Fruit fly (Drosophila melanogaster) whole organism, embryonic: ENCODE results near the gene SCCRO4.

Experiments
- BtbVII ChIP-seq: fragments of 200-800 bp; sonication (Bioruptor generic); optimal IDR thresholded peaks from 3 replicates; lab custom pipeline; 2017; ENCODE audit warnings: missing biosample characterization, mild to moderate bottlenecking, missing genetic modification characterization
- CG10543 ChIP-seq: fragments of 200-800 bp; sonication (Bioruptor generic); optimal IDR thresholded peaks from 3 replicates; lab custom pipeline; 2017; ENCODE audit warnings: missing biosample characterization, mild to moderate bottlenecking, missing genetic modification characterization, moderate library complexity
- CG11398 ChIP-seq: fragments of 200-800 bp; sonication (Bioruptor generic); optimal IDR thresholded peaks from 2 replicates; lab custom pipeline; 2016; ENCODE audit warnings: missing biosample characterization, missing genetic modification characterization
- CG11456 ChIP-seq: fragments of 200-800 bp; sonication (Bioruptor generic); IDR thresholded peaks from 3 replicates; pipeline ENCODE4 v1.3.6; 2022; ENCODE audit warnings: missing biosample characterization, missing genetic modification characterization
- CG12391 ChIP-seq: fragments of 200-800 bp; sonication (Bioruptor generic); optimal IDR thresholded peaks from 3 replicates; lab custom pipeline; 2018; ENCODE audit warnings: missing biosample characterization, mild to moderate bottlenecking, missing genetic modification characterization, moderate library complexity
- CG14050 ChIP-seq: fragments of 200-800 bp; sonication (Bioruptor generic); IDR thresholded peaks from 3 replicates; pipeline ENCODE4 v1.3.6; 2022; ENCODE audit warnings: missing biosample characterization, missing genetic modification characterization
- CG14710 ChIP-seq: fragments of 200-800 bp; sonication (Bioruptor generic); optimal IDR thresholded peaks from 3 replicates; lab custom pipeline; 2019; ENCODE audit warnings: missing biosample characterization, mild to moderate bottlenecking, missing genetic modification characterization, moderate library complexity
- CG15601 ChIP-seq: fragments of 200-800 bp; sonication (Bioruptor generic); optimal IDR thresholded peaks from 3 replicates; lab custom pipeline; 2019; ENCODE audit warnings: missing biosample characterization, mild to moderate bottlenecking, missing genetic modification characterization, moderate library complexity
- CG16813 ChIP-seq: fragments of 200-800 bp; sonication (Bioruptor generic); IDR thresholded peaks from 3 replicates; pipeline ENCODE4 v1.3.6; 2022; ENCODE audit warnings: missing biosample characterization, missing genetic modification characterization; ENCODE audit not compliant: partially characterized antibody
- CG17328 ChIP-seq: fragments of 200-800 bp; sonication (Bioruptor generic); IDR thresholded peaks from 2 replicates; pipeline ENCODE4 v1.3.6; 2022; ENCODE audit warnings: missing biosample characterization, missing genetic modification characterization
- CG17385 ChIP-seq: fragments of 200-800 bp; sonication (Bioruptor generic); optimal IDR thresholded peaks from 3 replicates; lab custom pipeline; 2018; ENCODE audit warnings: missing biosample characterization, mild to moderate bottlenecking, missing genetic modification characterization
- CG18262 ChIP-seq: fragments of 200-800 bp; optimal IDR thresholded peaks from 3 replicates; lab custom pipeline; 2019; ENCODE audit warnings: missing biosample characterization, mild to moderate bottlenecking, missing genetic modification characterization, moderate library complexity
- CG2889 ChIP-seq: fragments of 200-800 bp; sonication (Bioruptor generic); IDR thresholded peaks from 3 replicates; pipeline ENCODE4 v1.3.6; 2022; ENCODE audit warnings: missing biosample characterization, missing genetic modification characterization
- CG30020 ChIP-seq: fragments of 200-800 bp; optimal IDR thresholded peaks from 2 replicates; lab custom pipeline; 2019; ENCODE audit warnings: missing biosample characterization, mild to moderate bottlenecking, missing genetic modification characterization, moderate library complexity
- CG30403 ChIP-seq: fragments of 200-800 bp; sonication (Bioruptor generic); optimal IDR thresholded peaks from 3 replicates; lab custom pipeline; 2016; ENCODE audit warnings: missing biosample characterization, missing genetic modification characterization
- CG32532 ChIP-seq: fragments of 200-800 bp; sonication (Bioruptor generic); IDR thresholded peaks from 2 replicates; pipeline ENCODE4 v1.3.6; 2022; ENCODE audit warnings: missing biosample characterization, missing genetic modification characterization
- CG6175 ChIP-seq: fragments of 200-800 bp; sonication (Bioruptor generic); IDR thresholded peaks from 3 replicates; pipeline ENCODE4 v1.3.6; 2022; ENCODE audit warnings: missing biosample characterization, missing genetic modification characterization
- CG8765 ChIP-seq: fragments of 200-800 bp; sonication (Bioruptor generic); IDR thresholded peaks from 2 replicates; pipeline ENCODE4 v1.3.6; 2022; ENCODE audit warnings: missing biosample characterization, missing genetic modification characterization
- CG9727 ChIP-seq: fragments of 200-800 bp; sonication (Bioruptor generic); optimal IDR thresholded peaks from 3 replicates; lab custom pipeline; 2017; ENCODE audit warnings: missing biosample characterization, mild to moderate bottlenecking, missing genetic modification characterization
- ERR ChIP-seq: fragments of 200-800 bp; sonication (Bioruptor generic); optimal IDR thresholded peaks from 2 replicates; lab custom pipeline; 2016; ENCODE audit warnings: missing biosample characterization, missing genetic modification characterization
- Hmr ChIP-seq: fragments of 200-800 bp; sonication (Bioruptor generic); optimal IDR thresholded peaks from 3 replicates; lab custom pipeline; 2017; ENCODE audit warnings: mild to moderate bottlenecking, missing biosample characterization, missing genetic modification reagents, missing genetic modification characterization
- Lhr ChIP-seq: fragments of 200-800 bp; sonication (Bioruptor generic); optimal IDR thresholded peaks from 3 replicates; lab custom pipeline; 2017; ENCODE audit warnings: mild to moderate bottlenecking, missing biosample characterization, missing genetic modification reagents, missing genetic modification characterization
- Meics ChIP-seq: fragments of 200-800 bp; sonication (Bioruptor generic); optimal IDR thresholded peaks from 2 replicates; lab custom pipeline; 2017; ENCODE audit warnings: missing biosample characterization, mild to moderate bottlenecking, missing genetic modification characterization
- Myb ChIP-seq: fragments of 200-800 bp; sonication (Bioruptor generic); optimal IDR thresholded peaks from 2 replicates; lab custom pipeline; 2016; ENCODE audit warnings: missing biosample characterization, missing genetic modification characterization
- NC2α ChIP-seq: fragments of 200-800 bp; sonication (Bioruptor generic); optimal IDR thresholded peaks from 2 replicates; lab custom pipeline; 2016; ENCODE audit warnings: missing biosample characterization, missing genetic modification characterization
- Neu2 ChIP-seq: fragments of 200-800 bp; sonication (Bioruptor generic); optimal IDR thresholded peaks from 3 replicates; lab custom pipeline; 2016; ENCODE audit warnings: missing biosample characterization, missing genetic modification characterization, borderline replicate concordance
- NfI ChIP-seq: fragments of 200-800 bp; sonication (Bioruptor generic); optimal IDR thresholded peaks from 3 replicates; lab custom pipeline; 2018; ENCODE audit warnings: missing biosample characterization, mild to moderate bottlenecking, missing genetic modification characterization, moderate library complexity
- PHDP ChIP-seq: fragments of 200-800 bp; sonication (Bioruptor generic); optimal IDR thresholded peaks from 3 replicates; lab custom pipeline; 2018; ENCODE audit warnings: missing biosample characterization, mild to moderate bottlenecking, missing genetic modification characterization, moderate library complexity
- Pdp1 ChIP-seq, 2 experiments: fragments of 200-800 bp; sonication (Bioruptor generic); optimal IDR thresholded peaks; 3 replicates each; lab custom pipeline; 2016; ENCODE audit warnings: missing biosample characterization in 2 of 2, missing genetic modification characterization in 2 of 2, mild to moderate bottlenecking in 1 of 2, moderate library complexity in 1 of 2
- Side ChIP-seq: fragments of 200-800 bp; sonication (Bioruptor generic); optimal IDR thresholded peaks from 2 replicates; lab custom pipeline; 2016; ENCODE audit warnings: missing biosample characterization, missing genetic modification characterization
- Sox102F ChIP-seq: fragments of 200-800 bp; sonication (Bioruptor generic); optimal IDR thresholded peaks from 2 replicates; lab custom pipeline; 2018; ENCODE audit warnings: missing biosample characterization, mild to moderate bottlenecking, missing genetic modification characterization, moderate library complexity
- TFAM ChIP-seq: fragments of 200-800 bp; sonication (Bioruptor generic); optimal IDR thresholded peaks from 2 replicates; lab custom pipeline; 2017; ENCODE audit warnings: missing biosample characterization, missing genetic modification characterization, inconsistent platforms
- Trl ChIP-seq, 3 experiments: fragments of >200 bp in 2 of 3; fragments of 200-800 bp in 1 of 3; sonication (Bioruptor generic) in 1 of 3; optimal IDR thresholded peaks; 2 replicates in 1 of 3; 3 replicates in 2 of 3; lab custom pipeline; 2016 to 2017; ENCODE audit warnings: missing biosample characterization in 1 of 3, missing genetic modification characterization in 1 of 3
- dysf ChIP-seq: fragments of 200-800 bp; sonication (Bioruptor generic); IDR thresholded peaks from 3 replicates; pipeline ENCODE4 v1.3.6; 2022; ENCODE audit warnings: missing biosample characterization, missing genetic modification characterization
- ems ChIP-seq: fragments of 200-800 bp; sonication (Bioruptor generic); optimal IDR thresholded peaks from 3 replicates; lab custom pipeline; 2016; ENCODE audit warnings: missing biosample characterization, missing genetic modification characterization
- fru ChIP-seq: fragments of >200 bp; optimal IDR thresholded peaks from 2 replicates; lab custom pipeline; 2017
- gfzf ChIP-seq: fragments of 200-800 bp; sonication (Bioruptor generic); optimal IDR thresholded peaks from 2 replicates; lab custom pipeline; 2016; ENCODE audit warnings: missing biosample characterization, mild to moderate bottlenecking, missing genetic modification characterization, moderate library complexity
- gt ChIP-seq: fragments of 200-800 bp; sonication (Bioruptor generic); IDR thresholded peaks from 2 replicates; pipeline ENCODE4 v1.3.6; 2022; ENCODE audit warnings: missing biosample characterization, missing genetic modification characterization
- odd ChIP-seq: fragments of 200-800 bp; sonication (Bioruptor generic); optimal IDR thresholded peaks from 2 replicates; lab custom pipeline; 2017; ENCODE audit warnings: missing biosample characterization, mild to moderate bottlenecking, missing genetic modification characterization
- otp ChIP-seq: fragments of 200-800 bp; sonication (Bioruptor generic); IDR thresholded peaks from 3 replicates; pipeline ENCODE4, ENCODE4 v1.3.6; 2022; ENCODE audit warnings: missing biosample characterization, missing genetic modification characterization
- pnt ChIP-seq: fragments of 200-800 bp; sonication (Bioruptor generic); optimal IDR thresholded peaks from 3 replicates; lab custom pipeline; 2016; ENCODE audit warnings: missing biosample characterization, missing genetic modification characterization
- repo ChIP-seq: fragments of 200-800 bp; sonication (Bioruptor generic); optimal IDR thresholded peaks from 2 replicates; lab custom pipeline; 2016; ENCODE audit warnings: missing biosample characterization, missing genetic modification characterization
- row ChIP-seq: fragments of 200-800 bp; sonication (Bioruptor generic); IDR thresholded peaks from 3 replicates; pipeline ENCODE4 v1.3.6; 2022; ENCODE audit warnings: missing biosample characterization, missing genetic modification characterization
- tgo ChIP-seq: fragments of 200-800 bp; sonication (Bioruptor generic); IDR thresholded peaks from 3 replicates; pipeline ENCODE4 v1.3.6; 2022; ENCODE audit warnings: missing biosample characterization, missing genetic modification characterization
- toy ChIP-seq: fragments of 200-800 bp; sonication (Bioruptor generic); IDR thresholded peaks from 2 replicates; pipeline ENCODE4 v1.3.6; 2022; ENCODE audit warnings: missing biosample characterization, missing genetic modification characterization
- trem ChIP-seq: fragments of 200-800 bp; optimal IDR thresholded peaks from 3 replicates; lab custom pipeline; 2019; ENCODE audit warnings: missing biosample characterization, mild to moderate bottlenecking, missing genetic modification characterization, moderate library complexity
- tup ChIP-seq: fragments of 200-800 bp; sonication (Bioruptor generic); optimal IDR thresholded peaks from 2 replicates; lab custom pipeline; 2016; ENCODE audit warnings: missing biosample characterization, mild to moderate bottlenecking, missing genetic modification characterization, moderate library complexity
- vfl ChIP-seq: fragments of 200-800 bp; sonication (Bioruptor generic); optimal IDR thresholded peaks from 2 replicates; lab custom pipeline; 2016; ENCODE audit warnings: missing biosample characterization, missing genetic modification characterization
- wor ChIP-seq: fragments of 200-800 bp; sonication (Bioruptor generic); IDR thresholded peaks from 2 replicates; pipeline ENCODE4 v1.3.6; 2022; ENCODE audit warnings: missing biosample characterization, missing genetic modification characterization

Gene SCCRO4

DNA sequence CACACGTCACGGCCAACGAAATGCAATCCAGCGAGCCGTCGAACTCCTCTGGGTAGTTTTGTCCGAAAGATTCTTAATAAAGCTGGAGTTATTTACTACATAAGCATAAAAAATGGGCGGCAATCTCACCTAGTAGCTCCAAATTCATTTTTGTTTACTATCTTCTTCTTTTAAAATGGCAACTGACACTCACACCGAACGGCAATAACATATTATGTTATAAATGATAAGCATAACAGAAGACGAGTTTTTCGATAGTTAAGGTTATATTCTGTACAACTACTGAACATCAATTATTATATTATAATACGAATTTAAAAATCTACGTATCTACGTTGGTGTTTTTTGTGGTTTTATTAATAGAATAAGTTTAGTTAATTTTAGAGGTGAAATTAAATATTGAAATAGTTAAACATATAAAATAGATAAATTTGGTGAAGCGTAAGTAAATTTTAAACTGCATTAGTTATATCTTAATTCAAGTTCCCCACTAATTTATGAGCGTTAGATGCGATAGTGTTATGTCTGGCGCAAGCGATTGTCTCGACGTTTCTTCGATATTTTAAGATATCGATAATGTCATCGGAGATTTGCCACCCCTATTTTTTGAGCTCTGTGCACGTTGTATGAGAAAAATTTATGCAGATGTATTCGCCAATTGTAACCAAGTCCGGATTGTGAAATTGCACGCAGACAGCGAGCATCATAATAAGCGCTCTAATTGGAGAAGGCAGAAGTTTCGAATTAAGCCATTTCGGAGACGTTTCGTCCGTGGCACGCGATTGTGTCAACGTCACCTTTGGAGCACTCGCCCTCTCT, 48.8 kb downstream of the SCCRO4 start, which contains the start of the genes Rbbp5 and eRF1 (continued):
- peak; percentile 53 to 61 for TF ChIP-seq Pdp1 (GFP tag; optimal IDR thresholded peaks at IDR 0.05; lab: Kevin White, UChicago)
- TF ChIP-seq gt (GFP tag; lab: Robert Waterston, UW), result peak; percentile 19; the same call in 1 of the 2 replicates
- no peak for TF ChIP-seq repo
- TF ChIP-seq CG8765 (GFP tag; lab: Robert Waterston, UW), result peak; percentile 64
- TF ChIP-seq CG17328 (GFP tag; lab: Robert Waterston, UW), result peak; percentile 75
- peak; percentile 66; the same call in 2 of the 3 replicates for TF ChIP-seq otp
- TF ChIP-seq PHDP (tag; lab: Kevin White, UChicago), result peak; percentile 73
- TF ChIP-seq ems (GFP tag; lab: Kevin White, UChicago), result peak; percentile 58
- no peak for TF ChIP-seq CG11398 (GFP tag; lab: Kevin White, UChicago)
- peak; percentile 86 for TF ChIP-seq CG14710
- peak; percentile 92 for TF ChIP-seq row
- TF ChIP-seq Myb, result peak; percentile 18
- peak; percentile 59 for TF ChIP-seq CG15601 (tag; lab: Kevin White, UChicago)
- TF ChIP-seq Neu2 (GFP tag; lab: Kevin White, UChicago), result no peak
- TF ChIP-seq CG30403 (GFP tag; lab: Kevin White, UChicago), result peak; percentile 90
- peak; percentile 77 for TF ChIP-seq CG9727 (GFP tag; lab: Kevin White, UChicago)
- TF ChIP-seq CG12391, result peak; percentile 93
- TF ChIP-seq tup (GFP tag; lab: Kevin White, UChicago), result no peak
- peak; percentile 80 for TF ChIP-seq trem (tag; lab: Kevin White, UChicago)
- peak; percentile 81; the same call in 2 of the 3 replicates for TF ChIP-seq dysf (GFP tag; lab: Robert Waterston, UW)
- peak; percentile 16 for TF ChIP-seq ERR (GFP tag; lab: Kevin White, UChicago)
- peak; percentile 94 for TF ChIP-seq CG16813 (GFP tag; lab: Robert Waterston, UW)
- TF ChIP-seq CG14050 (GFP tag; lab: Robert Waterston, UW), result peak; percentile 54; the same call in 2 of the 3 replicates
- no peak for TF ChIP-seq fru (lab: Kevin White, UChicago)
- TF ChIP-seq tgo, result peak; percentile 79
- TF ChIP-seq Side (GFP tag; lab: Kevin White, UChicago), result peak; percentile 47
- TF ChIP-seq CG6175 (GFP tag; lab: Robert Waterston, UW), result no peak
- TF ChIP-seq CG18262 (tag; lab: Kevin White, UChicago), result peak; percentile 78
- peak; percentile 60 for TF ChIP-seq Meics (GFP tag; lab: Kevin White, UChicago)
- TF ChIP-seq odd (GFP tag; lab: Kevin White, UChicago), result no peak
- TF ChIP-seq NfI (GFP tag; lab: Kevin White, UChicago), result peak; percentile 63
- no peak for TF ChIP-seq NC2α (GFP tag; lab: Kevin White, UChicago)
- TF ChIP-seq CG10543 (GFP tag; lab: Kevin White, UChicago), result peak; percentile 68
- peak; percentile 71 for TF ChIP-seq vfl (GFP tag; lab: Kevin White, UChicago)
- TF ChIP-seq TFAM (GFP tag; lab: Kevin White, UChicago), result no peak
- peak; percentile 87 for TF ChIP-seq CG32532 (GFP tag; lab: Robert Waterston, UW)
- TF ChIP-seq CG11456, result no peak; the same call in 2 of the 3 replicates
- TF ChIP-seq Trl (optimal IDR thresholded peaks at IDR 0.05; lab: Kevin White, UChicago), result no peak
- peak; percentile 57 for TF ChIP-seq Trl (GFP tag; optimal IDR thresholded peaks at IDR 0.05; lab: Kevin White, UChicago)
- TF ChIP-seq gfzf (GFP tag; lab: Kevin White, UChicago), result no peak
- TF ChIP-seq Lhr (GFP tag; lab: Kevin White, UChicago), result peak; percentile 56
- peak; percentile 57 for TF ChIP-seq pnt
- no peak for TF ChIP-seq CG2889
- no peak for TF ChIP-seq toy
- peak; percentile 74 for TF ChIP-seq CG30020 (tag; lab: Kevin White, UChicago)
- TF ChIP-seq Sox102F (GFP tag; lab: Kevin White, UChicago), result no peak
- TF ChIP-seq CG17385 (GFP tag; lab: Kevin White, UChicago), result peak; percentile 95
- peak; percentile 71 for TF ChIP-seq Hmr (GFP tag; lab: Kevin White, UChicago)
- TF ChIP-seq BtbVII (GFP tag; lab: Kevin White, UChicago), result peak; percentile 47
- peak; percentile 47 for TF ChIP-seq wor (GFP tag; lab: Robert Waterston, UW)
